2 fruit fly cellular contexts compared by ENCODE assay signal in genomic region chr4:180780-181179, dm6.
A peak's percentile ranks its signal among the peaks of the same experiment; 100 is the strongest.
TF ChIP-seq lines count a peak whose summit lies in the region.

No protein-coding gene starts in this region.

- no peak for TF ChIP-seq CTCF in whole organism, embryonic (GFP tag; optimal IDR thresholded peaks at IDR 0.05; lab: Kevin White, UChicago)

TF ChIP-seq in whole organism, embryonic, 481 proteins besides CTCF, POLR2A, EP300 and RAD21 (continues in another document):
- peak in 1 of 2 experiments; percentile 16 for TF ChIP-seq Eip74EF (GFP tag; optimal IDR thresholded peaks at IDR 0.05; lab: Kevin White, UChicago)
- no peak for TF ChIP-seq bowl (GFP tag; IDR thresholded peaks at IDR 0.05; lab: Robert Waterston, UW)
- TF ChIP-seq Mes4 (GFP tag; optimal IDR thresholded peaks at IDR 0.05; lab: Kevin White, UChicago): peak; percentile 18
- TF ChIP-seq onecut (GFP tag; IDR thresholded peaks at IDR 0.05; lab: Robert Waterston, UW): no peak
- no peak for TF ChIP-seq bigmax (GFP tag; optimal IDR thresholded peaks at IDR 0.05; lab: Kevin White, UChicago)
- TF ChIP-seq kay (GFP tag; optimal IDR thresholded peaks at IDR 0.05; lab: Kevin White, UChicago): peak; percentile 7
- no peak for TF ChIP-seq CG10267 (tag; optimal IDR thresholded peaks at IDR 0.05; lab: Kevin White, UChicago)
- no peak for TF ChIP-seq Antp (GFP tag; optimal IDR thresholded peaks at IDR 0.05; lab: Kevin White, UChicago)
- TF ChIP-seq gt (GFP tag; IDR thresholded peaks at IDR 0.05; lab: Robert Waterston, UW): no peak
- TF ChIP-seq hbn (GFP tag; IDR thresholded peaks at IDR 0.05; lab: Robert Waterston, UW; ENCODE audit: partially characterized antibody): no peak
- TF ChIP-seq CG3407 (GFP tag; optimal IDR thresholded peaks at IDR 0.05; lab: Kevin White, UChicago): no peak
- TF ChIP-seq pfk (GFP tag; optimal IDR thresholded peaks at IDR 0.05; lab: Kevin White, UChicago): peak; percentile 47
- TF ChIP-seq E2f1 (GFP tag; IDR thresholded peaks at IDR 0.05; lab: Robert Waterston, UW): no peak
- TF ChIP-seq inv (GFP tag; IDR thresholded peaks at IDR 0.05; lab: Robert Waterston, UW; ENCODE audit: partially characterized antibody): no peak
- TF ChIP-seq al (GFP tag; IDR thresholded peaks at IDR 0.05; lab: Robert Waterston, UW): no peak
- peak; percentile 92 for TF ChIP-seq CG17802 (tag; optimal IDR thresholded peaks at IDR 0.05; lab: Kevin White, UChicago)
- TF ChIP-seq CG3726 (GFP tag; IDR thresholded peaks at IDR 0.05; lab: Robert Waterston, UW): no peak
- TF ChIP-seq Adf1 (GFP tag; IDR thresholded peaks at IDR 0.05; lab: Robert Waterston, UW): no peak
- TF ChIP-seq Dip2 (GFP tag; IDR thresholded peaks at IDR 0.05; lab: Robert Waterston, UW): no peak
- TF ChIP-seq Scr (GFP tag; IDR thresholded peaks at IDR 0.05; lab: Robert Waterston, UW; ENCODE audit: partially characterized antibody): no peak
- TF ChIP-seq CG12391 (tag; optimal IDR thresholded peaks at IDR 0.05; lab: Kevin White, UChicago): no peak
- TF ChIP-seq chif (GFP tag; optimal IDR thresholded peaks at IDR 0.05; lab: Kevin White, UChicago): no peak
- TF ChIP-seq HHEX (GFP tag; optimal IDR thresholded peaks at IDR 0.05; lab: Kevin White, UChicago): no peak
- TF ChIP-seq CG30020 (tag; optimal IDR thresholded peaks at IDR 0.05; lab: Kevin White, UChicago): peak; percentile 95
- TF ChIP-seq seq (GFP tag; IDR thresholded peaks at IDR 0.05; lab: Robert Waterston, UW): 0 out of 2 replicates have a peak, but pooled peaks have one; percentile 8
- peak; percentile 0 for TF ChIP-seq CG13296 (GFP tag; optimal IDR thresholded peaks at IDR 0.05; lab: Kevin White, UChicago)
- no peak for TF ChIP-seq hb (GFP tag; IDR thresholded peaks at IDR 0.05; lab: Robert Waterston, UW; ENCODE audit: partially characterized antibody)
- peak; percentile 32 for TF ChIP-seq BEAF-32 (GFP tag; optimal IDR thresholded peaks at IDR 0.05; lab: Kevin White, UChicago)
- TF ChIP-seq CG1603 (tag; optimal IDR thresholded peaks at IDR 0.05; lab: Kevin White, UChicago): peak; percentile 59
- TF ChIP-seq CG30431 (GFP tag; optimal IDR thresholded peaks at IDR 0.05; lab: Kevin White, UChicago): no peak
- TF ChIP-seq CG12299 (tag; optimal IDR thresholded peaks at IDR 0.05; lab: Kevin White, UChicago): no peak
- no peak for TF ChIP-seq pum (GFP tag; optimal IDR thresholded peaks at IDR 0.05; lab: Kevin White, UChicago)
- peak; percentile 93 for TF ChIP-seq Ets65A (GFP tag; lab: Kevin White, UChicago)
- TF ChIP-seq CG18262 (tag; optimal IDR thresholded peaks at IDR 0.05; lab: Kevin White, UChicago): no peak
- no peak for TF ChIP-seq tap (tag; optimal IDR thresholded peaks at IDR 0.05; lab: Kevin White, UChicago)
- no peak for TF ChIP-seq lbe (GFP tag; optimal IDR thresholded peaks at IDR 0.05; lab: Kevin White, UChicago)
- TF ChIP-seq Ets97D (GFP tag; optimal IDR thresholded peaks at IDR 0.05; lab: Kevin White, UChicago): peak; percentile 33
- TF ChIP-seq CG16813 (GFP tag; IDR thresholded peaks at IDR 0.05; lab: Robert Waterston, UW; ENCODE audit: partially characterized antibody): no peak
- TF ChIP-seq Med (GFP tag; lab: Kevin White, UChicago): peak; percentile 80
- no peak for TF ChIP-seq CG2129 (GFP tag; IDR thresholded peaks at IDR 0.05; lab: Robert Waterston, UW; ENCODE audit: partially characterized antibody)
- TF ChIP-seq tna (GFP tag; IDR thresholded peaks at IDR 0.05; lab: Robert Waterston, UW; ENCODE audit: partially characterized antibody): no peak
- no peak for TF ChIP-seq CG10431 (GFP tag; optimal IDR thresholded peaks at IDR 0.05; lab: Kevin White, UChicago)
- no peak for TF ChIP-seq hkb (optimal IDR thresholded peaks at IDR 0.05; lab: Kevin White, UChicago)
- no peak for TF ChIP-seq hkb (GFP tag; IDR thresholded peaks at IDR 0.05; lab: Robert Waterston, UW)
- TF ChIP-seq CG15073 (GFP tag; optimal IDR thresholded peaks at IDR 0.05; lab: Kevin White, UChicago): no peak
- TF ChIP-seq CG7357 (GFP tag; IDR thresholded peaks at IDR 0.05; lab: Robert Waterston, UW): peak; percentile 90
- no peak for TF ChIP-seq Asciz (GFP tag; optimal IDR thresholded peaks at IDR 0.05; lab: Kevin White, UChicago)

TF ChIP-seq in whole organism, prepupa, 60 proteins besides CTCF, POLR2A, EP300 and RAD21:
- TF ChIP-seq CG34406 (GFP tag; optimal IDR thresholded peaks at IDR 0.05; lab: Kevin White, UChicago) (no peak), Eip78C (GFP tag; lab: Kevin White, UChicago) (peak; percentile 75), Hr4 (GFP tag; optimal IDR thresholded peaks at IDR 0.05; lab: Kevin White, UChicago) (peak; percentile 7), Hr38 (GFP tag; optimal IDR thresholded peaks at IDR 0.05; lab: Kevin White, UChicago) (no peak), cyc (GFP tag; optimal IDR thresholded peaks at IDR 0.05; lab: Kevin White, UChicago) (no peak)
TF ChIP-seq in whole organism, prepupa: peak in this region for 2.
